Fruit fly (Drosophila melanogaster): Measurements from ENCODE around the gene cact.
A peak's percentile ranks its signal among the peaks of the same experiment; 100 is the strongest.

The cact gene

dm6 chr2L:16286360-16287005 is 39.5 kb downstream of the cact start (continued):
- TF ChIP-seq CG10959 (GFP tag; IDR thresholded peaks at IDR 0.05) (no peak), CG34376 (GFP tag; optimal IDR thresholded peaks at IDR 0.05) (no peak), CG8478 (optimal IDR thresholded peaks at IDR 0.05) (no peak), jumu (GFP tag; optimal IDR thresholded peaks at IDR 0.05) (peak; percentile 79), CG14441 (GFP tag; IDR thresholded peaks at IDR 0.05) (no peak), zf30C (GFP tag; optimal IDR thresholded peaks at IDR 0.05) (no peak), CG6813 (GFP tag; optimal IDR thresholded peaks at IDR 0.05) (peak; percentile 61), CG1602 (GFP tag; optimal IDR thresholded peaks at IDR 0.05) (peak; percentile 79), Side (GFP tag; optimal IDR thresholded peaks at IDR 0.05) (peak; percentile 72), CG13624 (GFP tag; optimal IDR thresholded peaks at IDR 0.05) (peak; percentile 73), CG1832 (GFP tag; optimal IDR thresholded peaks at IDR 0.05) (no peak), so (GFP tag; IDR thresholded peaks at IDR 0.05) (no peak), esg (GFP tag; conservative IDR thresholded peaks at IDR 0.05) (no peak), sr (GFP tag; IDR thresholded peaks at IDR 0.05) (no peak), CG16863 (GFP tag; optimal IDR thresholded peaks at IDR 0.05) (peak; percentile 73), CG8089 (GFP tag; optimal IDR thresholded peaks at IDR 0.05) (peak; percentile 55), sima (GFP tag; optimal IDR thresholded peaks at IDR 0.05) (peak; percentile 68), cg (GFP tag; optimal IDR thresholded peaks at IDR 0.05) (peak; percentile 88), ftz-f1 (GFP tag; optimal IDR thresholded peaks at IDR 0.05) (no peak), disco-r (GFP tag; optimal IDR thresholded peaks at IDR 0.05) (peak; percentile 61), CG6272 (GFP tag; IDR thresholded peaks at IDR 0.05) (peak; percentile 72), rib (GFP tag; IDR thresholded peaks at IDR 0.05) (no peak), CG31365 (tag; optimal IDR thresholded peaks at IDR 0.05) (peak; percentile 53), bsh (GFP tag; optimal IDR thresholded peaks at IDR 0.05) (peak; percentile 31 to 82), vnd (GFP tag; IDR thresholded peaks at IDR 0.05; ENCODE audit: partially characterized antibody) (no peak), shn (GFP tag; optimal IDR thresholded peaks at IDR 0.05) (peak; percentile 88), D19A (tag; optimal IDR thresholded peaks at IDR 0.05) (peak; percentile 80), wek (GFP tag; optimal IDR thresholded peaks at IDR 0.05) (no peak), Hr51 (GFP tag; optimal IDR thresholded peaks at IDR 0.05) (peak; percentile 77 to 90), Hsf (GFP tag; optimal IDR thresholded peaks at IDR 0.05) (peak; percentile 78), BEAF-32 (GFP tag; optimal IDR thresholded peaks at IDR 0.05) (peak; percentile 49), CG2129 (GFP tag; IDR thresholded peaks at IDR 0.05; ENCODE audit: partially characterized antibody) (no peak), CG4707 (GFP tag; optimal IDR thresholded peaks at IDR 0.05) (peak; percentile 19), nerfin-1 (tag; optimal IDR thresholded peaks at IDR 0.05) (peak; percentile 52), CG13775 (GFP tag; optimal IDR thresholded peaks at IDR 0.05) (peak; percentile 85), CG17361 (GFP tag; IDR thresholded peaks at IDR 0.05) (no peak), eyg (GFP tag; optimal IDR thresholded peaks at IDR 0.05) (peak; percentile 70), btn (GFP tag; optimal IDR thresholded peaks at IDR 0.05) (no peak), kay (GFP tag; optimal IDR thresholded peaks at IDR 0.05) (no peak), CG3163 (GFP tag; optimal IDR thresholded peaks at IDR 0.05) (peak; percentile 65), MTF-1 (GFP tag; optimal IDR thresholded peaks at IDR 0.05; ENCODE audit: borderline replicate concordance) (peak; percentile 13), lov (optimal IDR thresholded peaks at IDR 0.05) (no peak), lov (GFP tag; IDR thresholded peaks at IDR 0.05) (no peak), ap (GFP tag; IDR thresholded peaks at IDR 0.05) (no peak), cwo (GFP tag; optimal IDR thresholded peaks at IDR 0.05) (peak; percentile 86), CkIIα-i1 (GFP tag; IDR thresholded peaks at IDR 0.05) (no peak), ara (GFP tag; IDR thresholded peaks at IDR 0.05) (no peak), CG5245 (GFP tag; optimal IDR thresholded peaks at IDR 0.05) (peak; percentile 51), CG18764 (GFP tag; optimal IDR thresholded peaks at IDR 0.05) (peak; percentile 75), CG12769 (tag; optimal IDR thresholded peaks at IDR 0.05) (peak; percentile 73), oc (tag; optimal IDR thresholded peaks at IDR 0.05) (peak; percentile 48)

Measured in whole organism, embryonic.